Fruit fly (Drosophila melanogaster): Measurements from ENCODE around the gene Sk2.

Sk2 gene

DNA sequence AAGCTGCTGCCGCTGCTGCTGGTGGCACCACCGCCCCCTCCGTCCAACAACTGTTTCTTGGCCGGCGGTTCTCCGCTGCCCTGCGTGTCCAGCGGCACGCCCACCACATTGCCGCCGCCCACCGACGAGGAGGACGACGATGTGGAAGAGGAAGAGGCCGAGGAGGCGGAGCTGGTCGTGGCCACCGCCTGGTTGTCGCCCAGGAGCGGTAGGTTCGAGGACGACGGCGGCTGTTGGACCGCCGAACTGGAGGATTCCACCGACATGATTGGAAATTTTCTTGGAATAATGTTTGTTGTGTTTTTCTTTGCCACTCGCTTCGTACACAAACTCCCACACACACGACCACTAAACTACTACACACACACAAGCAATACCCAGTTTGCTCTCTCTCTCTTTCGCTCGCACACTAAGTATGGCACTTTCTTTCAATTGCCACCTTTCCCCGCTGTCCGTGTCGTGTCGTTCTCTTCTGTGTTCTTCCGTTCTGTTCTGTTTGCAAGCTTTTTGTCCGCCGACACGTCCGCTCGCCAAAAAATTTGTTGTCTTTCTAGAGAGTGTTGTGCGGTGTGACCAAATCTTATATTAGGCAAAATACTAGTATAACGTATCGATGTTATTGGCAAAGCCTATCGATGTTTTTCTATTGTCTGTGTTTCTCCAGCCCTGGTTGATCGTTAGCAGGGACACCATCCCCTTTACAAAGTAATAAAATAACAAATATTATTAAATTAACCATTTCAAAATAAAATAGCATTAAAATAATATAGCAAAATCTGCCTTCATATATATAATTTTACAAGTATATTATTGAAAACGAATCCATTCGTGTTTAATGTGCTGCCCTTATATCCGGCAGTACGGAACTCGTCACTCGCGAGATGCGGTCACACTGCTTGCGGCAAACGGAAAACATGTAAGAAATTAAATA is 23.7 kb downstream of the Sk2 start, which contains the start of the genes CG32486 and PAN3:
Gene CG32486 (minus strand): TSS at position 566 of the 931 bp plus-strand sequence.
Gene PAN3 (plus strand): TSS at position 860 of the 931 bp plus-strand sequence.
- TF ChIP-seq pan (optimal IDR thresholded peaks at IDR 0.05) (no peak), Myc (optimal IDR thresholded peaks at IDR 0.05) (peak; percentile 38), jim (GFP tag; optimal IDR thresholded peaks at IDR 0.05) (peak; percentile 13), lola (GFP tag; optimal IDR thresholded peaks at IDR 0.05) (no peak), CrebA (GFP tag; optimal IDR thresholded peaks at IDR 0.05; ENCODE audit: borderline replicate concordance) (no peak), Jra (GFP tag; optimal IDR thresholded peaks at IDR 0.05) (peak; percentile 83), ey (GFP tag; optimal IDR thresholded peaks at IDR 0.05) (peak; percentile 36), h (GFP tag; optimal IDR thresholded peaks at IDR 0.05) (peak; percentile 68), CG32264 (GFP tag; optimal IDR thresholded peaks at IDR 0.05) (no peak), dmrt93B (GFP tag; optimal IDR thresholded peaks at IDR 0.05) (no peak), Mio (GFP tag; optimal IDR thresholded peaks at IDR 0.05) (no peak), GATAd (GFP tag; optimal IDR thresholded peaks at IDR 0.05) (no peak), brk (GFP tag; optimal IDR thresholded peaks at IDR 0.05) (peak; percentile 54), Dif (GFP tag; optimal IDR thresholded peaks at IDR 0.05; ENCODE audit: partially characterized antibody) (peak; percentile 87), dsf (GFP tag; optimal IDR thresholded peaks at IDR 0.05; ENCODE audit: borderline replicate concordance) (no peak), rgr (GFP tag; optimal IDR thresholded peaks at IDR 0.05) (peak; percentile 65), sv (GFP tag; optimal IDR thresholded peaks at IDR 0.05) (peak; percentile 19), fru (GFP tag; optimal IDR thresholded peaks at IDR 0.05) (peak; percentile 27), psq (GFP tag; optimal IDR thresholded peaks at IDR 0.05) (peak; percentile 97), tai (GFP tag; optimal IDR thresholded peaks at IDR 0.05) (peak; percentile 60), usp (GFP tag; optimal IDR thresholded peaks at IDR 0.05) (no peak), OdsH (GFP tag; optimal IDR thresholded peaks at IDR 0.05) (peak; percentile 58), N (GFP tag; optimal IDR thresholded peaks at IDR 0.05) (peak; percentile 40), dl (GFP tag; optimal IDR thresholded peaks at IDR 0.05; ENCODE audit: insufficient read depth in 1 of 2, partially characterized antibody in 2 of 2) (peak; percentile 69 to 73), br (GFP tag; optimal IDR thresholded peaks at IDR 0.05) (peak; percentile 2), Vsx2 (GFP tag; optimal IDR thresholded peaks at IDR 0.05; ENCODE audit: partially characterized antibody) (peak; percentile 92), foxo (GFP tag; optimal IDR thresholded peaks at IDR 0.05) (peak in 1 of 2 experiments; percentile 63), Hr78 (GFP tag; optimal IDR thresholded peaks at IDR 0.05) (no peak), woc (GFP tag; optimal IDR thresholded peaks at IDR 0.05) (peak; percentile 4), Rel (GFP tag; optimal IDR thresholded peaks at IDR 0.05) (no peak), Rel (tag; optimal IDR thresholded peaks at IDR 0.05) (peak; percentile 70), HLH106 (tag; optimal IDR thresholded peaks at IDR 0.05) (peak; percentile 28), Hnf4 (GFP tag; optimal IDR thresholded peaks at IDR 0.05) (peak; percentile 72), sage (GFP tag; optimal IDR thresholded peaks at IDR 0.05) (peak; percentile 22), Abd-B (GFP tag; optimal IDR thresholded peaks at IDR 0.05) (no peak), Hr83 (GFP tag; optimal IDR thresholded peaks at IDR 0.05; ENCODE audit: poor library complexity, severe bottlenecking) (peak; percentile 79), Sp1 (GFP tag; optimal IDR thresholded peaks at IDR 0.05) (peak; percentile 69), Dfd (GFP tag; optimal IDR thresholded peaks at IDR 0.05) (no peak), CG9705 (GFP tag; optimal IDR thresholded peaks at IDR 0.05) (no peak)
